Worm (Caenorhabditis elegans) whole organism, L1 larva: ENCODE measurements around the gene ZK354.3.

Experiments used
- C04F5.9 ChIP-seq: sonication (generic microtip); optimal IDR thresholded peaks from 2 replicates; lab custom pipeline; 2016; ENCODE audit warnings: missing genetic modification characterization, missing compliant biosample characterization
- C16A3.4 ChIP-seq: fragments of 150-350 bp; optimal IDR thresholded peaks from 2 replicates; lab custom pipeline; 2014; ENCODE audit warnings: missing biosample characterization, missing genetic modification characterization
- F16B12.6 ChIP-seq: fragments of 150-350 bp; optimal IDR thresholded peaks from 2 replicates; lab custom pipeline; 2014; ENCODE audit warnings: missing biosample characterization, missing genetic modification characterization
- alr-1 ChIP-seq: fragments of 200-800 bp; sonication (Bioruptor generic); optimal IDR thresholded peaks from 2 replicates; lab custom pipeline; 2018; ENCODE audit warnings: borderline replicate concordance, mild to moderate bottlenecking, missing genetic modification characterization, missing compliant biosample characterization
- aly-2 ChIP-seq: fragments of 150-350 bp; optimal IDR thresholded peaks from 2 replicates; lab custom pipeline; 2014; ENCODE audit warnings: missing biosample characterization, missing genetic modification characterization
- ama-1 ChIP-seq: fragments of 150-350 bp; optimal IDR thresholded peaks from 2 replicates; lab custom pipeline; 2014
- blmp-1 ChIP-seq: fragments of 150-350 bp; optimal IDR thresholded peaks from 2 replicates; lab custom pipeline; 2014; ENCODE audit warnings: missing biosample characterization, missing genetic modification characterization
- ceh-8 ChIP-seq: fragments of 200-800 bp; sonication (Bioruptor generic); optimal IDR thresholded peaks from 2 replicates; lab custom pipeline; 2018; ENCODE audit warnings: mild to moderate bottlenecking, missing genetic modification characterization, moderate library complexity, missing compliant biosample characterization
- ceh-82 ChIP-seq, 3 experiments: fragments of 150-350 bp in 1 of 3; sonication (generic microtip) in 2 of 3; optimal IDR thresholded peaks; 2 replicates each; lab custom pipeline; 2014 to 2017; ENCODE audit warnings: missing biosample characterization in 3 of 3, missing genetic modification characterization in 3 of 3
- ceh-88 ChIP-seq: fragments of 200-800 bp; sonication (Bioruptor generic); IDR thresholded peaks from 2 replicates; pipeline ENCODE4 v1.3.6; 2022; ENCODE audit warnings: missing genetic modification characterization, missing compliant biosample characterization
- dpl-1 ChIP-seq, 3 experiments: fragments of 150-350 bp in 2 of 3; sonication (generic microtip) in 1 of 3; optimal IDR thresholded peaks; 2 replicates each; lab custom pipeline; 2014 to 2017; ENCODE audit warnings: missing biosample characterization in 3 of 3, missing genetic modification characterization in 3 of 3, missing genetic modification reagents in 3 of 3
- dsc-1 ChIP-seq: sonication (generic microtip); optimal IDR thresholded peaks from 2 replicates; lab custom pipeline; 2016; ENCODE audit warnings: mild to moderate bottlenecking, missing genetic modification characterization, missing compliant biosample characterization
- efl-1 ChIP-seq, 4 experiments: fragments of 150-350 bp; optimal IDR thresholded peaks in 3 of 4; peaks in 1 of 4; 1 replicate in 1 of 4; 2 replicates in 3 of 4; lab custom pipeline; 2014; ENCODE audit warnings: missing biosample characterization in 2 of 4, missing genetic modification characterization in 2 of 4, missing genetic modification reagents in 2 of 4
- elt-3 ChIP-seq, 6 experiments: fragments of 150-350 bp in 1 of 6; sonication (generic microtip); optimal IDR thresholded peaks; 2 replicates each; lab custom pipeline; 2017 to 2018; ENCODE audit warnings: missing biosample characterization in 6 of 6, missing genetic modification characterization in 6 of 6, inconsistent platforms in 1 of 6
- ets-5 ChIP-seq: fragments of 200-800 bp; sonication (Bioruptor generic); IDR thresholded peaks from 2 replicates; pipeline ENCODE4 v1.3.6; 2022; ENCODE audit warnings: missing genetic modification characterization, missing compliant biosample characterization
- fkh-10 ChIP-seq: sonication (generic microtip); optimal IDR thresholded peaks from 2 replicates; lab custom pipeline; 2017; ENCODE audit warnings: missing biosample characterization, missing genetic modification reagents, missing genetic modification characterization
- fkh-4 ChIP-seq: sonication (generic microtip); optimal IDR thresholded peaks from 2 replicates; lab custom pipeline; 2016; ENCODE audit warnings: missing compliant biosample characterization, missing genetic modification characterization, borderline replicate concordance
- fos-1 ChIP-seq: fragments of 150-350 bp; optimal IDR thresholded peaks from 2 replicates; lab custom pipeline; 2014; ENCODE audit warnings: missing biosample characterization, missing genetic modification characterization
- isw-1 ChIP-seq: fragments of 200-800 bp; sonication (Bioruptor generic); IDR thresholded peaks from 2 replicates; pipeline ENCODE4 v1.3.6; 2022; ENCODE audit warnings: missing genetic modification characterization, missing compliant biosample characterization
- jun-1 ChIP-seq: fragments of 150-350 bp; optimal IDR thresholded peaks from 2 replicates; lab custom pipeline; 2014; ENCODE audit warnings: missing biosample characterization, missing genetic modification reagents, missing genetic modification characterization
- lin-13 ChIP-seq: fragments of 150-350 bp; optimal IDR thresholded peaks from 2 replicates; lab custom pipeline; 2014; ENCODE audit warnings: missing biosample characterization, missing genetic modification reagents, missing genetic modification characterization
- lin-14 ChIP-seq: fragments of 200-800 bp; sonication (Bioruptor generic); optimal IDR thresholded peaks from 2 replicates; lab custom pipeline; 2018; ENCODE audit warnings: mild to moderate bottlenecking, missing genetic modification characterization, moderate library complexity, missing compliant biosample characterization
- lin-35 ChIP-seq, 2 experiments: fragments of 150-350 bp; optimal IDR thresholded peaks; 2 replicates each; lab custom pipeline; 2014; ENCODE audit warnings: missing biosample characterization in 2 of 2, missing genetic modification characterization in 2 of 2, missing genetic modification reagents in 2 of 2
- lir-3 ChIP-seq: sonication (generic microtip); optimal IDR thresholded peaks from 2 replicates; lab custom pipeline; 2016; ENCODE audit warnings: mild to moderate bottlenecking, missing genetic modification characterization, moderate library complexity, missing compliant biosample characterization; ENCODE audit not compliant: poor library complexity
- lsy-2 ChIP-seq, 2 experiments: fragments of 150-350 bp; optimal IDR thresholded peaks; 2 replicates each; lab custom pipeline; 2014; ENCODE audit warnings: missing biosample characterization in 2 of 2, missing genetic modification characterization in 2 of 2
- mdl-1 ChIP-seq, 2 experiments: fragments of 150-350 bp; optimal IDR thresholded peaks; 2 replicates each; lab custom pipeline; 2014 to 2017; ENCODE audit warnings: missing biosample characterization in 2 of 2, missing genetic modification characterization in 2 of 2, inconsistent platforms in 1 of 2
- mep-1 ChIP-seq: fragments of 150-350 bp; optimal IDR thresholded peaks from 2 replicates; lab custom pipeline; 2014; ENCODE audit warnings: missing biosample characterization, missing genetic modification characterization
- nhr-19 ChIP-seq: fragments of 200-800 bp; sonication (Bioruptor generic); conservative IDR thresholded peaks from 2 replicates; pipeline ENCODE4 v1.3.6; 2022; ENCODE audit warnings: missing genetic modification characterization, missing compliant biosample characterization
- nhr-20 ChIP-seq: sonication (generic microtip); optimal IDR thresholded peaks from 2 replicates; lab custom pipeline; 2016; ENCODE audit warnings: mild to moderate bottlenecking, missing genetic modification characterization, missing compliant biosample characterization
- nhr-237 ChIP-seq: fragments of 150-350 bp; optimal IDR thresholded peaks from 2 replicates; lab custom pipeline; 2014; ENCODE audit warnings: missing biosample characterization, missing genetic modification characterization
- nhr-71 ChIP-seq: sonication (generic microtip); optimal IDR thresholded peaks from 2 replicates; lab custom pipeline; 2016; ENCODE audit warnings: mild to moderate bottlenecking, missing genetic modification characterization, moderate library complexity, missing compliant biosample characterization
- nhr-76 ChIP-seq: sonication (generic microtip); optimal IDR thresholded peaks from 2 replicates; lab custom pipeline; 2017; ENCODE audit warnings: missing biosample characterization, missing genetic modification characterization
- nhr-77 ChIP-seq: fragments of 150-350 bp; optimal IDR thresholded peaks from 2 replicates; lab custom pipeline; 2014; ENCODE audit warnings: missing biosample characterization, missing genetic modification characterization
- nhr-85 ChIP-seq: sonication (generic microtip); peaks from one replicate; lab custom pipeline; 2016; ENCODE audit warnings: missing genetic modification characterization, inconsistent platforms, missing compliant biosample characterization
- nhr-90 ChIP-seq: sonication (generic microtip); optimal IDR thresholded peaks from 2 replicates; lab custom pipeline; 2016; ENCODE audit warnings: mild to moderate bottlenecking, missing genetic modification characterization, missing compliant biosample characterization; ENCODE audit not compliant: poor library complexity
- pag-3 ChIP-seq: sonication (generic microtip); optimal IDR thresholded peaks from 2 replicates; lab custom pipeline; 2017; ENCODE audit warnings: missing genetic modification characterization, mild to moderate bottlenecking, missing compliant biosample characterization, antibody characterized with exemption, borderline replicate concordance; ENCODE audit not compliant: insufficient read depth
- skn-1 ChIP-seq: fragments of 150-350 bp; optimal IDR thresholded peaks from 2 replicates; lab custom pipeline; 2014; ENCODE audit warnings: missing biosample characterization, missing genetic modification characterization
- snpc-4 ChIP-seq: fragments of 150-350 bp; optimal IDR thresholded peaks from 2 replicates; lab custom pipeline; 2014; ENCODE audit warnings: missing biosample characterization, missing genetic modification characterization
- snu-23 ChIP-seq: sonication (generic microtip); optimal IDR thresholded peaks from 2 replicates; lab custom pipeline; 2016; ENCODE audit warnings: missing genetic modification characterization, missing compliant biosample characterization
- sox-4 ChIP-seq: sonication (generic microtip); optimal IDR thresholded peaks from 2 replicates; lab custom pipeline; 2016; ENCODE audit warnings: missing genetic modification characterization, missing compliant biosample characterization
- sptf-1 ChIP-seq: fragments of 150-350 bp; optimal IDR thresholded peaks from 2 replicates; lab custom pipeline; 2014; ENCODE audit warnings: missing biosample characterization, missing genetic modification characterization
- swsn-7 ChIP-seq: sonication (generic microtip); optimal IDR thresholded peaks from 2 replicates; lab custom pipeline; 2016; ENCODE audit warnings: missing genetic modification characterization, missing compliant biosample characterization
- tbx-2 ChIP-seq: sonication (generic microtip); optimal IDR thresholded peaks from 2 replicates; lab custom pipeline; 2016; ENCODE audit warnings: missing genetic modification characterization, missing compliant biosample characterization
- unc-130 ChIP-seq: fragments of 150-350 bp; optimal IDR thresholded peaks from 2 replicates; lab custom pipeline; 2017; ENCODE audit warnings: missing biosample characterization, missing genetic modification characterization, inconsistent platforms
- unc-30 ChIP-seq: sonication (generic microtip); optimal IDR thresholded peaks from 2 replicates; lab custom pipeline; 2017; ENCODE audit warnings: missing biosample characterization, missing genetic modification characterization
- unc-86 ChIP-seq: sonication (generic microtip); optimal IDR thresholded peaks from 2 replicates; lab custom pipeline; 2016; ENCODE audit warnings: missing genetic modification characterization, missing compliant biosample characterization
- vab-15 ChIP-seq: sonication (generic microtip); optimal IDR thresholded peaks from 2 replicates; lab custom pipeline; 2017; ENCODE audit warnings: missing genotype, mild to moderate bottlenecking, missing genetic modification characterization, missing compliant biosample characterization
- xbp-1 ChIP-seq: sonication (generic microtip); optimal IDR thresholded peaks from 2 replicates; lab custom pipeline; 2016; ENCODE audit warnings: missing genetic modification characterization, missing compliant biosample characterization
- ztf-4 ChIP-seq: fragments of 150-350 bp; optimal IDR thresholded peaks from 2 replicates; lab custom pipeline; 2014; ENCODE audit warnings: missing biosample characterization, missing genetic modification characterization

Gene ZK354.3

DNA sequence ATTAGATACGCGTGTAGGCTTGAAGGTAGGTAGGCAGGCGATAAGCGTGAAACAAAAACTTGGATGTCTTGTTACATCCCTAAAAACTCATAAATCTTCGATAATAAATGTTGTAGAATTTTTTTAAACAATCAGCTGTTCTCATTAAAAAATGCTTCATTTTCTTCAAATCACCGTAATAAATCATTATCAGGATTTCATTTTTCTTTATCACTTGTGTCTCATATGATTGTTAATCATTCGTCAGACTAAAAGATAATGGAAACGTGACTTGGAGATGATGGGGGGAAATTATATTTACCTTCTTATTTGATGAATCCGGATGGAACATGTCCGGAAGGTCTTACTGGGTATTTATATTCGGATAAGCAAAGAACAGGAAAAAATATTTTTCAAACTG lies 23.6 kb downstream of the ZK354.3 start:
- TF ChIP-seq blmp-1 (tag; lab: Kevin White, UChicago) = peak; percentile 76
- TF ChIP-seq lin-35 (GFP tag; optimal IDR thresholded peaks at IDR 0.05; lab: Kevin White, UChicago) = peak in 1 of 2 experiments; percentile 38
- no peak for TF ChIP-seq sox-4 (tag; lab: Kevin White, UChicago)
- no peak for TF ChIP-seq sptf-1
- peak; percentile 8 for TF ChIP-seq nhr-20 (tag; lab: Kevin White, UChicago)
- no peak for TF ChIP-seq pag-3 (tag; lab: Kevin White, UChicago)
- peak; percentile 55 for TF ChIP-seq nhr-85 (tag; lab: Kevin White, UChicago)
- TF ChIP-seq elt-3 (tag; optimal IDR thresholded peaks at IDR 0.05; lab: Kevin White, UChicago) = peak in 2 of 6 experiments; percentile 65 to 78
- TF ChIP-seq, all 84 proteins: peak for 5

- TF ChIP-seq nhr-19 (GFP tag; lab: Robert Waterston, UW) (peak; percentile 65), fos-1 (tag; lab: Kevin White, UChicago) (peak; percentile 80), xbp-1 (peak; percentile 50), efl-1 (optimal IDR thresholded peaks at IDR 0.05; lab: Kevin White, UChicago) (peak; percentile 43 to 63), efl-1 (GFP tag; optimal IDR thresholded peaks at IDR 0.05 in 1 of 2; lab: Kevin White, UChicago) (peak; percentile 49 to 95), snpc-4 (tag; lab: Kevin White, UChicago) (peak; percentile 56), isw-1 (peak; percentile 36), elt-3 (tag; optimal IDR thresholded peaks at IDR 0.05; lab: Kevin White, UChicago) (peak in 1 of 6 experiments; percentile 49), lin-35 (GFP tag; optimal IDR thresholded peaks at IDR 0.05; lab: Kevin White, UChicago) (peak; percentile 55 to 74), mdl-1 (tag; optimal IDR thresholded peaks at IDR 0.05; lab: Kevin White, UChicago) (peak in 1 of 2 experiments; percentile 51), vab-15 (tag; lab: Kevin White, UChicago) (peak; percentile 13), dpl-1 (GFP tag; optimal IDR thresholded peaks at IDR 0.05; lab: Kevin White, UChicago) (peak; percentile 9 to 52 (median 38)), jun-1 (tag; lab: Kevin White, UChicago) (peak; percentile 14), F16B12.6 (tag; lab: Kevin White, UChicago) (no peak), unc-30 (tag; lab: Kevin White, UChicago) (no peak), nhr-237 (peak; percentile 20), lsy-2 (tag; optimal IDR thresholded peaks at IDR 0.05; lab: Kevin White, UChicago) (peak; percentile 26 to 74), nhr-71 (tag; lab: Kevin White, UChicago) (peak; percentile 69), ztf-4 (tag; lab: Kevin White, UChicago) (no peak), unc-130 (tag; lab: Kevin White, UChicago) (peak; percentile 55), snu-23 (GFP tag; lab: Kevin White, UChicago) (peak; percentile 82), nhr-77 (peak; percentile 41), C04F5.9 (tag; lab: Kevin White, UChicago) (no peak), ceh-82 (tag; optimal IDR thresholded peaks at IDR 0.05; lab: Kevin White, UChicago) (peak; percentile 31 to 69 (median 57)), pag-3 (tag; lab: Kevin White, UChicago) (no peak), nhr-76 (no peak), ceh-88 (peak; percentile 35; the same call in 1 of the 2 replicates), unc-86 (tag; lab: Kevin White, UChicago) (peak; percentile 11), ets-5 (no peak), nhr-90 (tag; lab: Kevin White, UChicago) (peak; percentile 70), tbx-2 (tag; lab: Kevin White, UChicago) (peak; percentile 50), nhr-20 (tag; lab: Kevin White, UChicago) (peak; percentile 60), mep-1 (tag; lab: Kevin White, UChicago) (peak; percentile 50), lir-3 (tag; lab: Kevin White, UChicago) (no peak), fkh-4 (tag; lab: Kevin White, UChicago) (no peak), lin-13 (GFP tag; lab: Kevin White, UChicago) (peak; percentile 32), swsn-7 (tag; lab: Kevin White, UChicago) (peak; percentile 59), ama-1 (lab: Kevin White, UChicago) (no peak), skn-1 (tag; lab: Kevin White, UChicago) (peak; percentile 33), blmp-1 (tag; lab: Kevin White, UChicago) (peak; percentile 23), dsc-1 (peak; percentile 56), alr-1 (tag; lab: Kevin White, UChicago) (no peak), lin-14 (GFP tag; lab: Kevin White, UChicago) (peak; percentile 75), ceh-8 (GFP tag; lab: Kevin White, UChicago) (peak; percentile 39), C16A3.4 (tag; lab: Kevin White, UChicago) (peak; percentile 64), fkh-10 (peak; percentile 55), aly-2 (tag; lab: Kevin White, UChicago) (peak; percentile 36)
These were observed 24.7 kb downstream of the ZK354.3 start for ce11 chrIV:5334518-5334917.
